Worm (Caenorhabditis elegans) whole organism, young adult: ENCODE results near the gene F57B7.2.

Experiments
- B0019.2 ChIP-seq: fragments of 200-800 bp; sonication (Bioruptor generic); conservative IDR thresholded peaks from 2 replicates; pipeline ENCODE4 v1.3.6; 2022; ENCODE audit warnings: missing genetic modification reagents, missing genetic modification characterization, missing compliant biosample characterization
- B0035.1 ChIP-seq: sonication (generic microtip); optimal IDR thresholded peaks from 2 replicates; lab custom pipeline; 2016; ENCODE audit warnings: missing genetic modification characterization, mild to moderate bottlenecking, missing compliant biosample characterization, missing genotype, missing genetic modification reagents
- B0261.1 ChIP-seq: sonication (generic microtip); optimal IDR thresholded peaks from 2 replicates; lab custom pipeline; 2016; ENCODE audit warnings: mild to moderate bottlenecking, missing genetic modification characterization, moderate library complexity, missing compliant biosample characterization
- D2030.7 ChIP-seq: fragments of 200-800 bp; sonication (Bioruptor generic); IDR thresholded peaks from 2 replicates; pipeline ENCODE4 v1.3.6; 2022; ENCODE audit warnings: missing genetic modification reagents, missing genetic modification characterization, missing compliant biosample characterization
- F23B12.7 ChIP-seq: sonication (generic microtip); optimal IDR thresholded peaks from 2 replicates; lab custom pipeline; 2017; ENCODE audit warnings: missing genetic modification characterization, mild to moderate bottlenecking, missing compliant biosample characterization, antibody characterized with exemption, moderate library complexity; ENCODE audit not compliant: insufficient read depth
- F33H1.4 ChIP-seq: fragments of 200-800 bp; sonication (Bioruptor generic); IDR thresholded peaks from 2 replicates; pipeline ENCODE4 v1.3.6; 2022; ENCODE audit warnings: missing genetic modification reagents, missing genetic modification characterization, missing compliant biosample characterization
- F57C9.4 ChIP-seq: sonication (generic microtip); optimal IDR thresholded peaks from 2 replicates; lab custom pipeline; 2017; ENCODE audit warnings: mild to moderate bottlenecking, missing genetic modification characterization, missing compliant biosample characterization
- K11D2.4 ChIP-seq: fragments of 200-800 bp; sonication (Bioruptor generic); IDR thresholded peaks from 2 replicates; pipeline ENCODE4 v1.3.6; 2022; ENCODE audit warnings: missing genetic modification reagents, missing genetic modification characterization, missing compliant biosample characterization
- Y53G8AR.9 ChIP-seq: fragments of 200-800 bp; sonication (Bioruptor generic); conservative IDR thresholded peaks from 2 replicates; pipeline ENCODE4 v1.3.6; 2022; ENCODE audit warnings: missing genetic modification reagents, missing genetic modification characterization, missing compliant biosample characterization
- Y56A3A.18 ChIP-seq: fragments of 200-800 bp; sonication (Bioruptor generic); IDR thresholded peaks from 2 replicates; pipeline ENCODE4 v1.3.6; 2022; ENCODE audit warnings: missing genetic modification reagents, missing genetic modification characterization, missing compliant biosample characterization
- ama-1 ChIP-seq, 3 experiments: fragments of 150-350 bp in 1 of 3; sonication (generic microtip) in 2 of 3; optimal IDR thresholded peaks; 2 replicates each; lab custom pipeline; 2014 to 2018; ENCODE audit warnings: missing biosample characterization in 2 of 3, missing genetic modification characterization in 2 of 3, missing genetic modification reagents in 2 of 3
- aptf-3 ChIP-seq: fragments of 200-800 bp; sonication (Bioruptor generic); IDR thresholded peaks from 2 replicates; pipeline ENCODE4 v1.3.6; 2022; ENCODE audit warnings: missing genetic modification characterization, missing compliant biosample characterization
- athp-1 ChIP-seq: sonication (generic microtip); optimal IDR thresholded peaks from 2 replicates; lab custom pipeline; 2017; ENCODE audit warnings: mild to moderate bottlenecking, missing genetic modification characterization, missing compliant biosample characterization
- bed-2 ChIP-seq: fragments of 200-800 bp; sonication (Bioruptor generic); IDR thresholded peaks from 2 replicates; pipeline ENCODE4 v1.3.6; 2022; ENCODE audit warnings: missing genetic modification reagents, missing genetic modification characterization, missing compliant biosample characterization
- ceh-91 ChIP-seq: fragments of 200-800 bp; sonication (Bioruptor generic); IDR thresholded peaks from 2 replicates; pipeline ENCODE4 v1.3.6; 2022; ENCODE audit warnings: missing genetic modification reagents, missing genetic modification characterization, missing compliant biosample characterization
- chd-7 ChIP-seq: sonication (generic microtip); optimal IDR thresholded peaks from 2 replicates; lab custom pipeline; 2016; ENCODE audit warnings: mild to moderate bottlenecking, missing genetic modification characterization, moderate library complexity, missing compliant biosample characterization
- die-1 ChIP-seq: sonication (generic microtip); optimal IDR thresholded peaks from 2 replicates; lab custom pipeline; 2016; ENCODE audit warnings: missing genotype, mild to moderate bottlenecking, missing genetic modification characterization, missing compliant biosample characterization
- efl-1 ChIP-seq: fragments of 150-350 bp; optimal IDR thresholded peaks from 2 replicates; lab custom pipeline; 2014; ENCODE audit warnings: missing biosample characterization, missing genetic modification reagents, missing genetic modification characterization
- egl-44 ChIP-seq: fragments of 200-800 bp; sonication (Bioruptor generic); IDR thresholded peaks from 2 replicates; pipeline ENCODE4 v1.3.6; 2022; ENCODE audit warnings: missing genetic modification reagents, missing genetic modification characterization, missing compliant biosample characterization
- ets-4 ChIP-seq: fragments of 200-800 bp; sonication (Bioruptor generic); optimal IDR thresholded peaks from 2 replicates; lab custom pipeline; 2018; ENCODE audit warnings: mild to moderate bottlenecking, missing genetic modification characterization, missing compliant biosample characterization
- fkh-3 ChIP-seq: sonication (generic microtip); optimal IDR thresholded peaks from 2 replicates; lab custom pipeline; 2016; ENCODE audit warnings: mild to moderate bottlenecking, missing genetic modification characterization, missing compliant biosample characterization
- hmg-20 ChIP-seq: fragments of 200-800 bp; sonication (Bioruptor generic); IDR thresholded peaks from 2 replicates; pipeline ENCODE4 v1.3.6; 2022; ENCODE audit warnings: missing genetic modification reagents, missing genetic modification characterization, missing compliant biosample characterization
- hrde-1 ChIP-seq: sonication (generic microtip); optimal IDR thresholded peaks from 2 replicates; lab custom pipeline; 2016; ENCODE audit warnings: missing genetic modification characterization, mild to moderate bottlenecking, missing compliant biosample characterization, moderate library complexity, missing genotype, missing genetic modification reagents, borderline replicate concordance
- lag-1 ChIP-seq: fragments of 200-800 bp; sonication (Bioruptor generic); IDR thresholded peaks from 2 replicates; pipeline ENCODE4 v1.3.6; 2022; ENCODE audit warnings: missing genetic modification reagents, missing genetic modification characterization, missing compliant biosample characterization
- let-607 ChIP-seq, 2 experiments: fragments of 200-800 bp in 1 of 2; sonication (Bioruptor generic) in 1 of 2; sonication (generic microtip) in 1 of 2; optimal IDR thresholded peaks; 2 replicates each; lab custom pipeline; 2016 to 2018; ENCODE audit warnings: mild to moderate bottlenecking in 2 of 2, missing compliant biosample characterization in 2 of 2, missing genetic modification characterization in 2 of 2, moderate library complexity in 2 of 2, missing genotype in 1 of 2
- lin-54 ChIP-seq: fragments of 200-800 bp; sonication (Bioruptor generic); optimal IDR thresholded peaks from 2 replicates; lab custom pipeline; 2018; ENCODE audit warnings: mild to moderate bottlenecking, missing genetic modification characterization, missing compliant biosample characterization
- madf-6 ChIP-seq: fragments of 200-800 bp; sonication (Bioruptor generic); IDR thresholded peaks from 2 replicates; pipeline ENCODE4 v1.3.6; 2022; ENCODE audit warnings: missing genetic modification reagents, missing genetic modification characterization, missing compliant biosample characterization
- mcd-1 ChIP-seq: fragments of 200-800 bp; sonication (Bioruptor generic); IDR thresholded peaks from 2 replicates; pipeline ENCODE4 v1.3.6; 2022; ENCODE audit warnings: missing genetic modification reagents, missing genetic modification characterization, missing compliant biosample characterization
- mes-4 ChIP-seq: sonication (generic microtip); optimal IDR thresholded peaks from 2 replicates; lab custom pipeline; 2016; ENCODE audit warnings: missing genotype, missing genetic modification characterization, missing compliant biosample characterization
- mxl-1 ChIP-seq: sonication (generic microtip); optimal IDR thresholded peaks from 2 replicates; lab custom pipeline; 2016; ENCODE audit warnings: missing genetic modification characterization, missing compliant biosample characterization
- nfya-1 ChIP-seq: sonication (generic microtip); optimal IDR thresholded peaks from 2 replicates; lab custom pipeline; 2017; ENCODE audit warnings: antibody characterized with exemption, missing compliant biosample characterization, missing genetic modification characterization, borderline replicate concordance; ENCODE audit not compliant: insufficient read depth
- nfya-2 ChIP-seq: fragments of 200-800 bp; sonication (Bioruptor generic); IDR thresholded peaks from 2 replicates; pipeline ENCODE4 v1.3.6; 2022; ENCODE audit warnings: missing genetic modification reagents, missing genetic modification characterization, missing compliant biosample characterization
- nhr-80 ChIP-seq: sonication (generic microtip); optimal IDR thresholded peaks from 2 replicates; lab custom pipeline; 2016; ENCODE audit warnings: missing genetic modification characterization, missing compliant biosample characterization
- rec-8 ChIP-seq, 2 experiments: sonication (generic microtip); optimal IDR thresholded peaks; 2 replicates each; lab custom pipeline; 2016; ENCODE audit warnings: mild to moderate bottlenecking in 2 of 2, missing genetic modification characterization in 2 of 2, missing genetic modification reagents in 2 of 2, missing genotype in 2 of 2, missing biosample characterization in 1 of 2, missing compliant biosample characterization in 1 of 2, moderate library complexity in 1 of 2
- repo-1 ChIP-seq: sonication (generic microtip); optimal IDR thresholded peaks from 2 replicates; lab custom pipeline; 2017; ENCODE audit warnings: mild to moderate bottlenecking, missing genetic modification characterization, missing compliant biosample characterization
- rpc-1 ChIP-seq, 2 experiments: fragments of 150-350 bp in 1 of 2; sonication (generic microtip) in 1 of 2; optimal IDR thresholded peaks; 2 replicates each; lab custom pipeline; 2014 to 2018; ENCODE audit warnings: missing biosample characterization in 1 of 2, missing genetic modification characterization in 1 of 2, missing genetic modification reagents in 1 of 2, missing genotype in 1 of 2
- sea-2 ChIP-seq: fragments of 200-800 bp; sonication (Bioruptor generic); IDR thresholded peaks from 2 replicates; pipeline ENCODE4 v1.3.6; 2022; ENCODE audit warnings: missing genetic modification characterization, missing compliant biosample characterization
- snpc-3.4 ChIP-seq: sonication (generic microtip); optimal IDR thresholded peaks from 2 replicates; lab custom pipeline; 2017; ENCODE audit warnings: missing genetic modification characterization, mild to moderate bottlenecking, missing compliant biosample characterization, antibody characterized with exemption, moderate library complexity, missing genotype, missing genetic modification reagents
- unc-62 ChIP-seq: fragments of 150-350 bp; optimal IDR thresholded peaks from 2 replicates; lab custom pipeline; 2014; ENCODE audit warnings: missing biosample characterization, missing genetic modification reagents, missing genetic modification characterization
- zfh-2 ChIP-seq: fragments of 200-800 bp; sonication (Bioruptor generic); conservative IDR thresholded peaks from 2 replicates; pipeline ENCODE4 v1.3.6; 2022; ENCODE audit warnings: missing genetic modification reagents, missing genetic modification characterization, missing compliant biosample characterization
- zim-3 ChIP-seq: sonication (generic microtip); optimal IDR thresholded peaks from 2 replicates; lab custom pipeline; 2017; ENCODE audit warnings: mild to moderate bottlenecking, missing genetic modification characterization, moderate library complexity, missing compliant biosample characterization
- ztf-18 ChIP-seq: sonication (generic microtip); optimal IDR thresholded peaks from 2 replicates; lab custom pipeline; 2016; ENCODE audit warnings: missing genotype, mild to moderate bottlenecking, missing genetic modification characterization, missing compliant biosample characterization

F57B7.2 gene

ce11 chrV:11474399-11474798 is 31.0 kb upstream of the F57B7.2 start, which contains the start of gene nas-22:
Gene nas-22, plus strand, starts transcription at chrV:11474699.
- TF ChIP-seq F57C9.4 (tag; lab: Kevin White, UChicago) (no peak), mcd-1 (GFP tag; lab: Robert Waterston, UW) (no peak), ztf-18 (tag; lab: Kevin White, UChicago) (no peak), sea-2 (GFP tag; lab: Robert Waterston, UW) (no peak), bed-2 (GFP tag; lab: Robert Waterston, UW) (no peak), lin-54 (GFP tag; lab: Kevin White, UChicago) (no peak), madf-6 (GFP tag; lab: Robert Waterston, UW) (no peak), ceh-91 (GFP tag; lab: Robert Waterston, UW) (no peak), chd-7 (no peak), nfya-1 (no peak), aptf-3 (GFP tag; lab: Robert Waterston, UW) (no peak), repo-1 (tag; lab: Kevin White, UChicago) (no peak), hmg-20 (GFP tag; lab: Robert Waterston, UW) (no peak)

- no peak for TF ChIP-seq rpc-1 (optimal IDR thresholded peaks at IDR 0.05; lab: Kevin White, UChicago)
- no peak for TF ChIP-seq rpc-1 (tag; optimal IDR thresholded peaks at IDR 0.05; lab: Kevin White, UChicago)
Observed at ce11 chrV:11472209-11472608, 28.8 kb upstream of the F57B7.2 start, which contains the start of the genes nas-20 and nas-21. Gene nas-20, minus strand, starts transcription at chrV:11472309. Gene nas-21, plus strand, starts transcription at chrV:11472564.

- TF ChIP-seq D2030.7 (GFP tag; lab: Robert Waterston, UW) (no peak), hmg-20 (GFP tag; lab: Robert Waterston, UW) (no peak), rec-8 (tag; optimal IDR thresholded peaks at IDR 0.05; lab: Kevin White, UChicago) (no peak), ets-4 (GFP tag; lab: Kevin White, UChicago) (peak; percentile 38), B0019.2 (GFP tag; lab: Robert Waterston, UW) (no peak), die-1 (no peak), let-607 (tag; optimal IDR thresholded peaks at IDR 0.05; lab: Kevin White, UChicago) (peak in 1 of 2 experiments; percentile 23), snpc-3.4 (tag; lab: Kevin White, UChicago) (no peak), aptf-3 (GFP tag; lab: Robert Waterston, UW) (no peak), B0261.1 (tag; lab: Kevin White, UChicago) (no peak), B0035.1 (tag; lab: Kevin White, UChicago) (no peak), mes-4 (tag; lab: Kevin White, UChicago) (no peak), F23B12.7 (tag; lab: Kevin White, UChicago) (no peak), rpc-1 (optimal IDR thresholded peaks at IDR 0.05; lab: Kevin White, UChicago) (no peak), rpc-1 (tag; optimal IDR thresholded peaks at IDR 0.05; lab: Kevin White, UChicago) (no peak), nfya-2 (GFP tag; lab: Robert Waterston, UW) (no peak), hrde-1 (no peak), athp-1 (no peak), nhr-80 (tag; lab: Kevin White, UChicago) (peak; percentile 92), fkh-3 (tag; lab: Kevin White, UChicago) (no peak)
Observed at ce11 chrV:11470210-11470713, 26.9 kb upstream of the F57B7.2 start, which contains the start of gene aat-6. Gene aat-6, minus strand, starts transcription at chrV:11470663.

- no peak for TF ChIP-seq Y53G8AR.9
- no peak for TF ChIP-seq nfya-2 (GFP tag; lab: Robert Waterston, UW)
- TF ChIP-seq bed-2 (GFP tag; lab: Robert Waterston, UW) = no peak
- no peak for TF ChIP-seq K11D2.4
- TF ChIP-seq lag-1 (GFP tag; lab: Robert Waterston, UW) = no peak
- TF ChIP-seq unc-62 (GFP tag; lab: Kevin White, UChicago) = no peak
- TF ChIP-seq efl-1 (GFP tag; lab: Kevin White, UChicago) = no peak
- no peak for TF ChIP-seq rec-8 (tag; optimal IDR thresholded peaks at IDR 0.05; lab: Kevin White, UChicago)
- TF ChIP-seq egl-44 = no peak
- no peak for TF ChIP-seq Y56A3A.18 (GFP tag; lab: Robert Waterston, UW)
- no peak for TF ChIP-seq F33H1.4 (GFP tag; lab: Robert Waterston, UW)
- TF ChIP-seq ama-1 (optimal IDR thresholded peaks at IDR 0.05; lab: Kevin White, UChicago) = no peak
- TF ChIP-seq ama-1 (GFP tag; optimal IDR thresholded peaks at IDR 0.05; lab: Kevin White, UChicago) = no peak
- TF ChIP-seq zfh-2 = no peak
- no peak for TF ChIP-seq mxl-1 (tag; lab: Kevin White, UChicago)
- TF ChIP-seq hrde-1 = no peak
- TF ChIP-seq zim-3 (tag; lab: Kevin White, UChicago) = no peak
Observed at ce11 chrV:11462963-11463453, 19.6 kb upstream of the F57B7.2 start, which contains the start of gene zipt-16. Gene zipt-16, plus strand, starts transcription at chrV:11463013.
